Worm (Caenorhabditis elegans) whole organism, L2 larva: ENCODE results near the gene C44H4.8.

Experiments
- C34F6.9 ChIP-seq: fragments of 150-350 bp; optimal IDR thresholded peaks from 2 replicates; lab custom pipeline; 2014; ENCODE audit warnings: missing biosample characterization, missing genetic modification characterization
- F13H6.1 ChIP-seq: sonication (generic microtip); optimal IDR thresholded peaks from 2 replicates; lab custom pipeline; 2016; ENCODE audit warnings: missing genetic modification characterization, missing compliant biosample characterization
- R02D3.7 ChIP-seq: fragments of 150-350 bp; optimal IDR thresholded peaks from 2 replicates; lab custom pipeline; 2014; ENCODE audit warnings: missing biosample characterization, missing genetic modification characterization
- Y55F3AM.14 ChIP-seq: fragments of 200-800 bp; sonication (Bioruptor generic); optimal IDR thresholded peaks from 2 replicates; lab custom pipeline; 2018; ENCODE audit warnings: mild to moderate bottlenecking, missing genetic modification characterization, missing compliant biosample characterization
- ZK546.5 ChIP-seq: sonication (generic microtip); optimal IDR thresholded peaks from 2 replicates; lab custom pipeline; 2017; ENCODE audit warnings: missing biosample characterization, missing genetic modification characterization
- alr-1 ChIP-seq: fragments of 150-350 bp; optimal IDR thresholded peaks from 2 replicates; lab custom pipeline; 2014; ENCODE audit warnings: missing biosample characterization, missing genetic modification characterization
- aly-2 ChIP-seq: fragments of 150-350 bp; optimal IDR thresholded peaks from 2 replicates; lab custom pipeline; 2014; ENCODE audit warnings: missing biosample characterization, missing genetic modification characterization
- ama-1 ChIP-seq: fragments of 150-350 bp; optimal IDR thresholded peaks from 2 replicates; lab custom pipeline; 2018; ENCODE audit warnings: inconsistent platforms
- blmp-1 ChIP-seq: sonication (generic microtip); optimal IDR thresholded peaks from 2 replicates; lab custom pipeline; 2017; ENCODE audit warnings: missing genetic modification characterization, mild to moderate bottlenecking, missing compliant biosample characterization, antibody characterized with exemption, moderate library complexity; ENCODE audit not compliant: insufficient read depth
- ceh-16 ChIP-seq: fragments of 150-350 bp; optimal IDR thresholded peaks from 2 replicates; lab custom pipeline; 2014; ENCODE audit warnings: missing biosample characterization, missing genetic modification characterization
- ceh-82 ChIP-seq: fragments of 150-350 bp; optimal IDR thresholded peaks from 2 replicates; lab custom pipeline; 2014; ENCODE audit warnings: missing biosample characterization, missing genetic modification characterization
- crh-2 ChIP-seq: sonication (generic microtip); optimal IDR thresholded peaks from 2 replicates; lab custom pipeline; 2017; ENCODE audit warnings: missing biosample characterization, missing genetic modification characterization
- dmd-4 ChIP-seq: sonication (generic microtip); optimal IDR thresholded peaks from 2 replicates; lab custom pipeline; 2017; ENCODE audit warnings: missing biosample characterization, missing genetic modification characterization
- egl-27 ChIP-seq: sonication (generic microtip); optimal IDR thresholded peaks from 3 replicates; lab custom pipeline; 2017; ENCODE audit warnings: missing biosample characterization, missing genetic modification reagents, missing genetic modification characterization
- elt-1 ChIP-seq: fragments of 150-350 bp; optimal IDR thresholded peaks from 2 replicates; lab custom pipeline; 2014; ENCODE audit warnings: missing biosample characterization, missing genetic modification characterization
- elt-3 ChIP-seq: sonication (generic microtip); optimal IDR thresholded peaks from 2 replicates; lab custom pipeline; 2017; ENCODE audit warnings: missing biosample characterization, missing genetic modification characterization
- fos-1 ChIP-seq: fragments of 150-350 bp; optimal IDR thresholded peaks from 2 replicates; lab custom pipeline; 2014; ENCODE audit warnings: missing biosample characterization, missing genetic modification characterization
- gmeb-1 ChIP-seq: fragments of 150-350 bp; optimal IDR thresholded peaks from 2 replicates; lab custom pipeline; 2014; ENCODE audit warnings: missing biosample characterization, missing genetic modification characterization
- lin-11 ChIP-seq: fragments of 150-350 bp; sonication (generic microtip); optimal IDR thresholded peaks from 2 replicates; lab custom pipeline; 2014; ENCODE audit warnings: missing biosample characterization, missing genetic modification characterization, inconsistent platforms, mixed read lengths
- lin-13 ChIP-seq: fragments of 150-350 bp; optimal IDR thresholded peaks from 2 replicates; lab custom pipeline; 2014; ENCODE audit warnings: missing biosample characterization, missing genetic modification reagents, missing genetic modification characterization
- lin-39 ChIP-seq: fragments of 150-350 bp; optimal IDR thresholded peaks from 2 replicates; lab custom pipeline; 2014; ENCODE audit warnings: missing biosample characterization, missing genetic modification reagents, missing genetic modification characterization
- lsy-2 ChIP-seq, 2 experiments: fragments of 150-350 bp in 1 of 2; sonication (generic microtip) in 1 of 2; optimal IDR thresholded peaks; 2 replicates each; lab custom pipeline; 2014 to 2017; ENCODE audit warnings: missing biosample characterization in 2 of 2, missing genetic modification characterization in 2 of 2
- mab-5 ChIP-seq: fragments of 150-350 bp; optimal IDR thresholded peaks from 2 replicates; lab custom pipeline; 2014; ENCODE audit warnings: missing biosample characterization, missing genetic modification characterization
- mbf-1 ChIP-seq: sonication (generic microtip); optimal IDR thresholded peaks from 2 replicates; lab custom pipeline; 2017; ENCODE audit warnings: missing biosample characterization, missing genetic modification characterization
- mdl-1 ChIP-seq, 2 experiments: fragments of 150-350 bp in 1 of 2; sonication (generic microtip) in 1 of 2; optimal IDR thresholded peaks; 2 replicates each; lab custom pipeline; 2017; ENCODE audit warnings: missing biosample characterization in 2 of 2, missing genetic modification characterization in 2 of 2
- nhr-10 ChIP-seq: sonication (generic microtip); optimal IDR thresholded peaks from 2 replicates; lab custom pipeline; 2017; ENCODE audit warnings: missing biosample characterization, missing genetic modification characterization
- nhr-11 ChIP-seq: fragments of 150-350 bp; optimal IDR thresholded peaks from 2 replicates; lab custom pipeline; 2014; ENCODE audit warnings: missing biosample characterization, missing genetic modification characterization
- nhr-12 ChIP-seq: fragments of 150-350 bp; optimal IDR thresholded peaks from 2 replicates; lab custom pipeline; 2014; ENCODE audit warnings: missing biosample characterization, missing genetic modification characterization
- nhr-129 ChIP-seq: fragments of 150-350 bp; optimal IDR thresholded peaks from 2 replicates; lab custom pipeline; 2014; ENCODE audit warnings: missing biosample characterization, missing genetic modification characterization
- nhr-23 ChIP-seq: fragments of 150-350 bp; optimal IDR thresholded peaks from 2 replicates; lab custom pipeline; 2014; ENCODE audit warnings: missing biosample characterization, missing genetic modification reagents, missing genetic modification characterization
- nhr-237 ChIP-seq: fragments of 150-350 bp; optimal IDR thresholded peaks from 2 replicates; lab custom pipeline; 2014; ENCODE audit warnings: missing biosample characterization, missing genetic modification characterization
- nhr-25 ChIP-seq: fragments of 150-350 bp; sonication (generic microtip); optimal IDR thresholded peaks from 3 replicates; lab custom pipeline; 2014; ENCODE audit warnings: missing biosample characterization, missing genetic modification characterization
- nhr-6 ChIP-seq: fragments of 150-350 bp; optimal IDR thresholded peaks from 2 replicates; lab custom pipeline; 2014; ENCODE audit warnings: missing biosample characterization, missing genetic modification characterization
- nhr-77 ChIP-seq: fragments of 150-350 bp; optimal IDR thresholded peaks from 2 replicates; lab custom pipeline; 2014; ENCODE audit warnings: missing biosample characterization, missing genetic modification characterization
- peb-1 ChIP-seq: fragments of 150-350 bp; optimal IDR thresholded peaks from 2 replicates; lab custom pipeline; 2014; ENCODE audit warnings: missing biosample characterization, missing genetic modification characterization
- sem-4 ChIP-seq: fragments of 150-350 bp; optimal IDR thresholded peaks from 2 replicates; lab custom pipeline; 2014; ENCODE audit warnings: missing biosample characterization, missing genetic modification reagents, missing genetic modification characterization
- skn-1 ChIP-seq: sonication (generic microtip); optimal IDR thresholded peaks from 2 replicates; lab custom pipeline; 2017; ENCODE audit warnings: missing biosample characterization, missing genetic modification characterization
- sma-3 ChIP-seq: sonication (generic microtip); optimal IDR thresholded peaks from 2 replicates; lab custom pipeline; 2016; ENCODE audit warnings: missing genetic modification reagents, missing genetic modification characterization, missing compliant biosample characterization
- snpc-4 ChIP-seq: fragments of 150-350 bp; optimal IDR thresholded peaks from 2 replicates; lab custom pipeline; 2014; ENCODE audit warnings: missing biosample characterization, missing genetic modification characterization
- unc-39 ChIP-seq: fragments of 150-350 bp; optimal IDR thresholded peaks from 2 replicates; lab custom pipeline; 2014; ENCODE audit warnings: missing biosample characterization, missing genetic modification characterization
- unc-55 ChIP-seq: fragments of 150-350 bp; sonication (generic microtip); optimal IDR thresholded peaks from 3 replicates; lab custom pipeline; 2014; ENCODE audit warnings: missing biosample characterization, missing genetic modification reagents, missing genetic modification characterization
- unc-62 ChIP-seq: fragments of 150-350 bp; optimal IDR thresholded peaks from 2 replicates; lab custom pipeline; 2014; ENCODE audit warnings: missing biosample characterization, missing genetic modification reagents, missing genetic modification characterization
- zag-1 ChIP-seq: fragments of 150-350 bp; optimal IDR thresholded peaks from 2 replicates; lab custom pipeline; 2014; ENCODE audit warnings: missing biosample characterization, missing genetic modification characterization
- ztf-1 ChIP-seq: fragments of 200-800 bp; sonication (Bioruptor generic); conservative IDR thresholded peaks from 2 replicates; pipeline ENCODE4 v1.3.6; 2022; ENCODE audit warnings: missing genetic modification characterization, missing compliant biosample characterization
- ztf-11 ChIP-seq: sonication (generic microtip); optimal IDR thresholded peaks from 2 replicates; lab custom pipeline; 2017; ENCODE audit warnings: missing biosample characterization, missing genetic modification characterization
- ztf-4 ChIP-seq: fragments of 150-350 bp; optimal IDR thresholded peaks from 2 replicates; lab custom pipeline; 2014; ENCODE audit warnings: missing biosample characterization, missing genetic modification characterization

Gene C44H4.8

ce11 chrX:14589051-14589736, 5.7 kb upstream of the C44H4.8 start, which contains the start of the genes C44H4.4 and tap-1 (continued):
- TF ChIP-seq ztf-4, result no peak
- TF ChIP-seq gmeb-1 (tag; lab: Kevin White, UChicago), result no peak

ce11 chrX:14593206-14593605, 1.7 kb upstream of the C44H4.8 start:
- TF ChIP-seq sem-4 (tag; lab: Kevin White, UChicago) (peak; percentile 8), sma-3 (no peak), C34F6.9 (tag; lab: Kevin White, UChicago) (no peak), aly-2 (tag; lab: Kevin White, UChicago) (no peak), gmeb-1 (tag; lab: Kevin White, UChicago) (no peak), blmp-1 (tag; lab: Kevin White, UChicago) (no peak)
- TF ChIP-seq, all 48 proteins: peak for 1

- TF ChIP-seq mdl-1 (tag; optimal IDR thresholded peaks at IDR 0.05; lab: Kevin White, UChicago) (no peak), dmd-4 (no peak), C34F6.9 (tag; lab: Kevin White, UChicago) (no peak), Y55F3AM.14 (GFP tag; lab: Kevin White, UChicago) (no peak)
These were observed 4.3 kb downstream of the C44H4.8 start, which contains the start of gene C44H4.6 for ce11 chrX:14599245-14599644. TSS of gene C44H4.6 (minus strand) at chrX:14599345.

- TF ChIP-seq egl-27 (peak; percentile 76), ama-1 (lab: Kevin White, UChicago) (no peak), aly-2 (tag; lab: Kevin White, UChicago) (no peak), nhr-129 (tag; lab: Kevin White, UChicago) (peak; percentile 85), ceh-16 (peak; percentile 65), blmp-1 (tag; lab: Kevin White, UChicago) (peak; percentile 40), F13H6.1 (tag; lab: Kevin White, UChicago) (peak; percentile 83), nhr-77 (no peak), skn-1 (tag; lab: Kevin White, UChicago) (no peak), ztf-1 (GFP tag; lab: Robert Waterston, UW) (no peak), nhr-12 (tag; lab: Kevin White, UChicago) (no peak), nhr-23 (tag; lab: Kevin White, UChicago) (no peak), sma-3 (peak; percentile 72), lin-39 (tag; lab: Kevin White, UChicago) (no peak), dmd-4 (no peak), snpc-4 (tag; lab: Kevin White, UChicago) (peak; percentile 77), R02D3.7 (tag; lab: Kevin White, UChicago) (no peak), mbf-1 (tag; lab: Kevin White, UChicago) (no peak), peb-1 (tag; lab: Kevin White, UChicago) (no peak), C34F6.9 (tag; lab: Kevin White, UChicago) (peak; percentile 81), lsy-2 (tag; optimal IDR thresholded peaks at IDR 0.05; lab: Kevin White, UChicago) (peak in 1 of 2 experiments; percentile 70), nhr-237 (tag; lab: Kevin White, UChicago) (no peak), fos-1 (tag; lab: Kevin White, UChicago) (peak; percentile 88), nhr-11 (tag; lab: Kevin White, UChicago) (no peak), ztf-11 (tag; lab: Kevin White, UChicago) (no peak), unc-62 (GFP tag; lab: Kevin White, UChicago) (no peak), mdl-1 (tag; optimal IDR thresholded peaks at IDR 0.05; lab: Kevin White, UChicago) (peak; percentile 63 to 94), elt-1 (no peak), lin-11 (tag; lab: Kevin White, UChicago) (peak; percentile 30), lin-13 (GFP tag; lab: Kevin White, UChicago) (peak; percentile 63), nhr-25 (tag; lab: Kevin White, UChicago) (peak; percentile 79), gmeb-1 (tag; lab: Kevin White, UChicago) (peak; percentile 60), ceh-82 (no peak), alr-1 (tag; lab: Kevin White, UChicago) (no peak), unc-39 (no peak), ZK546.5 (tag; lab: Kevin White, UChicago) (no peak), ztf-4 (peak; percentile 30), nhr-10 (tag; lab: Kevin White, UChicago) (no peak), elt-3 (tag; lab: Kevin White, UChicago) (no peak), nhr-6 (tag; lab: Kevin White, UChicago) (peak; percentile 28), unc-55 (peak; percentile 45), Y55F3AM.14 (GFP tag; lab: Kevin White, UChicago) (no peak), mab-5 (tag; lab: Kevin White, UChicago) (peak; percentile 13), sem-4 (tag; lab: Kevin White, UChicago) (peak; percentile 43), crh-2 (tag; lab: Kevin White, UChicago) (peak; percentile 87), zag-1 (tag; lab: Kevin White, UChicago) (peak; percentile 15)
These were observed 7.8 kb downstream of the C44H4.8 start, which contains the start of gene eor-2 for ce11 chrX:14602676-14603075. TSS of gene eor-2 (plus strand) at chrX:14603017.
